Worm (Caenorhabditis elegans) whole organism, L4 larva: ENCODE data around the gene str-236.
A peak's percentile ranks its signal among the peaks of the same experiment; 100 is the strongest.

Source experiments
- aly-2 ChIP-seq: sonication (generic microtip); optimal IDR thresholded peaks from 2 replicates; lab custom pipeline; 2018; ENCODE audit warnings: missing biosample characterization, missing genetic modification characterization
- ama-1 ChIP-seq: fragments of 150-350 bp; optimal IDR thresholded peaks from 2 replicates; lab custom pipeline; 2014; ENCODE audit warnings: inconsistent platforms, mixed read lengths
- nhr-237 ChIP-seq: sonication (generic microtip); optimal IDR thresholded peaks from 2 replicates; lab custom pipeline; 2017; ENCODE audit warnings: missing biosample characterization, missing genetic modification characterization
- snpc-4 ChIP-seq: fragments of 150-350 bp; optimal IDR thresholded peaks from 2 replicates; lab custom pipeline; 2014; ENCODE audit warnings: missing biosample characterization, missing genetic modification characterization
- unc-62 ChIP-seq, 3 experiments: fragments of 150-350 bp in 1 of 3; sonication (generic microtip); optimal IDR thresholded peaks in 2 of 3; peaks in 1 of 3; 1 replicate in 1 of 3; 2 replicates in 2 of 3; lab custom pipeline; 2014 to 2017; ENCODE audit warnings: missing biosample characterization in 3 of 3, missing genetic modification characterization in 3 of 3, missing genetic modification reagents in 3 of 3, missing genotype in 1 of 3
- zag-1 ChIP-seq: fragments of 150-350 bp; optimal IDR thresholded peaks from 2 replicates; lab custom pipeline; 2014; ENCODE audit warnings: missing biosample characterization, missing genetic modification characterization

- TF ChIP-seq aly-2 (tag; lab: Kevin White, UChicago) (no peak), zag-1 (tag; lab: Kevin White, UChicago) (no peak), nhr-237 (tag; lab: Kevin White, UChicago) (no peak), ama-1 (lab: Kevin White, UChicago) (no peak), snpc-4 (no peak), unc-62 (GFP tag; optimal IDR thresholded peaks at IDR 0.05 in 1 of 2; lab: Kevin White, UChicago) (peak in 1 of 2 experiments; percentile 93), unc-62 (tag; optimal IDR thresholded peaks at IDR 0.05; lab: Kevin White, UChicago) (no peak)
Measured at ce11 chrV:1538842-1539241, 11.0 kb upstream of the str-236 start.
